Worm (Caenorhabditis elegans) whole organism, L1 larva: Measurements from ENCODE around the gene T04B8.5.

Experiments
- C04F5.9 ChIP-seq: sonication (generic microtip); optimal IDR thresholded peaks from 2 replicates; lab custom pipeline; 2016; ENCODE audit warnings: missing genetic modification characterization, missing compliant biosample characterization
- ama-1 ChIP-seq: fragments of 150-350 bp; optimal IDR thresholded peaks from 2 replicates; lab custom pipeline; 2014
- ceh-8 ChIP-seq: fragments of 200-800 bp; sonication (Bioruptor generic); optimal IDR thresholded peaks from 2 replicates; lab custom pipeline; 2018; ENCODE audit warnings: mild to moderate bottlenecking, missing genetic modification characterization, moderate library complexity, missing compliant biosample characterization
- ceh-82 ChIP-seq, 3 experiments: fragments of 150-350 bp in 1 of 3; sonication (generic microtip) in 2 of 3; optimal IDR thresholded peaks; 2 replicates each; lab custom pipeline; 2014 to 2017; ENCODE audit warnings: missing biosample characterization in 3 of 3, missing genetic modification characterization in 3 of 3
- ceh-88 ChIP-seq: fragments of 200-800 bp; sonication (Bioruptor generic); IDR thresholded peaks from 2 replicates; pipeline ENCODE4 v1.3.6; 2022; ENCODE audit warnings: missing genetic modification characterization, missing compliant biosample characterization
- dpl-1 ChIP-seq, 3 experiments: fragments of 150-350 bp in 2 of 3; sonication (generic microtip) in 1 of 3; optimal IDR thresholded peaks; 2 replicates each; lab custom pipeline; 2014 to 2017; ENCODE audit warnings: missing biosample characterization in 3 of 3, missing genetic modification characterization in 3 of 3, missing genetic modification reagents in 3 of 3
- dsc-1 ChIP-seq: sonication (generic microtip); optimal IDR thresholded peaks from 2 replicates; lab custom pipeline; 2016; ENCODE audit warnings: mild to moderate bottlenecking, missing genetic modification characterization, missing compliant biosample characterization
- efl-1 ChIP-seq, 4 experiments: fragments of 150-350 bp; optimal IDR thresholded peaks in 3 of 4; peaks in 1 of 4; 1 replicate in 1 of 4; 2 replicates in 3 of 4; lab custom pipeline; 2014; ENCODE audit warnings: missing biosample characterization in 2 of 4, missing genetic modification characterization in 2 of 4, missing genetic modification reagents in 2 of 4
- efl-3 ChIP-seq: fragments of 200-800 bp; sonication (Bioruptor generic); optimal IDR thresholded peaks from 2 replicates; lab custom pipeline; 2018; ENCODE audit warnings: mild to moderate bottlenecking, missing genetic modification characterization, missing compliant biosample characterization
- egl-13 ChIP-seq: sonication (generic microtip); optimal IDR thresholded peaks from 2 replicates; lab custom pipeline; 2016; ENCODE audit warnings: missing genotype, missing genetic modification reagents, missing genetic modification characterization, missing compliant biosample characterization
- egl-27 ChIP-seq, 2 experiments: fragments of 150-350 bp in 1 of 2; sonication (generic microtip); optimal IDR thresholded peaks; 3 replicates each; lab custom pipeline; 2017 to 2018; ENCODE audit warnings: missing biosample characterization in 2 of 2, missing genetic modification characterization in 2 of 2, missing genetic modification reagents in 2 of 2
- fkh-4 ChIP-seq: sonication (generic microtip); optimal IDR thresholded peaks from 2 replicates; lab custom pipeline; 2016; ENCODE audit warnings: missing compliant biosample characterization, missing genetic modification characterization, borderline replicate concordance
- fkh-8 ChIP-seq: sonication (generic microtip); optimal IDR thresholded peaks from 2 replicates; lab custom pipeline; 2016; ENCODE audit warnings: mild to moderate bottlenecking, missing genetic modification characterization, missing compliant biosample characterization
- fos-1 ChIP-seq: fragments of 150-350 bp; optimal IDR thresholded peaks from 2 replicates; lab custom pipeline; 2014; ENCODE audit warnings: missing biosample characterization, missing genetic modification characterization
- grh-1 ChIP-seq: fragments of 200-800 bp; sonication (Bioruptor generic); IDR thresholded peaks from 2 replicates; pipeline ENCODE4 v1.3.6; 2022; ENCODE audit warnings: missing genetic modification reagents, missing genetic modification characterization, missing compliant biosample characterization
- hlh-17 ChIP-seq: fragments of 200-800 bp; sonication (Bioruptor generic); optimal IDR thresholded peaks from 2 replicates; lab custom pipeline; 2018; ENCODE audit warnings: missing genetic modification characterization, mild to moderate bottlenecking, missing compliant biosample characterization, moderate library complexity, borderline replicate concordance
- hlh-4 ChIP-seq: sonication (generic microtip); optimal IDR thresholded peaks from 2 replicates; lab custom pipeline; 2016; ENCODE audit warnings: mild to moderate bottlenecking, missing genetic modification characterization, missing compliant biosample characterization
- isw-1 ChIP-seq: fragments of 200-800 bp; sonication (Bioruptor generic); IDR thresholded peaks from 2 replicates; pipeline ENCODE4 v1.3.6; 2022; ENCODE audit warnings: missing genetic modification characterization, missing compliant biosample characterization
- jun-1 ChIP-seq: fragments of 150-350 bp; optimal IDR thresholded peaks from 2 replicates; lab custom pipeline; 2014; ENCODE audit warnings: missing biosample characterization, missing genetic modification reagents, missing genetic modification characterization
- lin-13 ChIP-seq: fragments of 150-350 bp; optimal IDR thresholded peaks from 2 replicates; lab custom pipeline; 2014; ENCODE audit warnings: missing biosample characterization, missing genetic modification reagents, missing genetic modification characterization
- lin-14 ChIP-seq: fragments of 200-800 bp; sonication (Bioruptor generic); optimal IDR thresholded peaks from 2 replicates; lab custom pipeline; 2018; ENCODE audit warnings: mild to moderate bottlenecking, missing genetic modification characterization, moderate library complexity, missing compliant biosample characterization
- lin-15B ChIP-seq: fragments of 150-350 bp; sonication (generic microtip); optimal IDR thresholded peaks from 3 replicates; lab custom pipeline; 2014; ENCODE audit warnings: missing biosample characterization, missing genetic modification characterization
- lin-35 ChIP-seq, 2 experiments: fragments of 150-350 bp; optimal IDR thresholded peaks; 2 replicates each; lab custom pipeline; 2014; ENCODE audit warnings: missing biosample characterization in 2 of 2, missing genetic modification characterization in 2 of 2, missing genetic modification reagents in 2 of 2
- lin-39 ChIP-seq: fragments of 150-350 bp; optimal IDR thresholded peaks from 2 replicates; lab custom pipeline; 2014; ENCODE audit warnings: missing biosample characterization, missing genetic modification reagents, missing genetic modification characterization
- lir-3 ChIP-seq: sonication (generic microtip); optimal IDR thresholded peaks from 2 replicates; lab custom pipeline; 2016; ENCODE audit warnings: mild to moderate bottlenecking, missing genetic modification characterization, moderate library complexity, missing compliant biosample characterization; ENCODE audit not compliant: poor library complexity
- lsy-2 ChIP-seq, 2 experiments: fragments of 150-350 bp; optimal IDR thresholded peaks; 2 replicates each; lab custom pipeline; 2014; ENCODE audit warnings: missing biosample characterization in 2 of 2, missing genetic modification characterization in 2 of 2
- mab-9 ChIP-seq: fragments of 200-800 bp; sonication (Bioruptor generic); IDR thresholded peaks from 2 replicates; pipeline ENCODE4 v1.3.6; 2022; ENCODE audit warnings: missing genetic modification reagents, missing genetic modification characterization, missing compliant biosample characterization
- mdl-1 ChIP-seq, 2 experiments: fragments of 150-350 bp; optimal IDR thresholded peaks; 2 replicates each; lab custom pipeline; 2014 to 2017; ENCODE audit warnings: missing biosample characterization in 2 of 2, missing genetic modification characterization in 2 of 2, inconsistent platforms in 1 of 2
- mep-1 ChIP-seq: fragments of 150-350 bp; optimal IDR thresholded peaks from 2 replicates; lab custom pipeline; 2014; ENCODE audit warnings: missing biosample characterization, missing genetic modification characterization
- nhr-11 ChIP-seq: fragments of 150-350 bp; optimal IDR thresholded peaks from 2 replicates; lab custom pipeline; 2014; ENCODE audit warnings: missing biosample characterization, missing genetic modification characterization
- nhr-19 ChIP-seq: fragments of 200-800 bp; sonication (Bioruptor generic); conservative IDR thresholded peaks from 2 replicates; pipeline ENCODE4 v1.3.6; 2022; ENCODE audit warnings: missing genetic modification characterization, missing compliant biosample characterization
- nhr-20 ChIP-seq: sonication (generic microtip); optimal IDR thresholded peaks from 2 replicates; lab custom pipeline; 2016; ENCODE audit warnings: mild to moderate bottlenecking, missing genetic modification characterization, missing compliant biosample characterization
- nhr-28 ChIP-seq: fragments of 150-350 bp; optimal IDR thresholded peaks from 2 replicates; lab custom pipeline; 2014; ENCODE audit warnings: missing biosample characterization, missing genetic modification characterization
- nhr-47 ChIP-seq: sonication (generic microtip); optimal IDR thresholded peaks from 2 replicates; lab custom pipeline; 2016; ENCODE audit warnings: mild to moderate bottlenecking, missing genetic modification characterization, moderate library complexity, missing compliant biosample characterization
- nhr-71 ChIP-seq: sonication (generic microtip); optimal IDR thresholded peaks from 2 replicates; lab custom pipeline; 2016; ENCODE audit warnings: mild to moderate bottlenecking, missing genetic modification characterization, moderate library complexity, missing compliant biosample characterization
- nhr-76 ChIP-seq: sonication (generic microtip); optimal IDR thresholded peaks from 2 replicates; lab custom pipeline; 2017; ENCODE audit warnings: missing biosample characterization, missing genetic modification characterization
- nhr-85 ChIP-seq: sonication (generic microtip); peaks from one replicate; lab custom pipeline; 2016; ENCODE audit warnings: missing genetic modification characterization, inconsistent platforms, missing compliant biosample characterization
- pax-3 ChIP-seq: fragments of 200-800 bp; sonication (Bioruptor generic); optimal IDR thresholded peaks from 2 replicates; lab custom pipeline; 2018; ENCODE audit warnings: mild to moderate bottlenecking, missing genetic modification characterization, moderate library complexity, missing compliant biosample characterization
- rnt-1 ChIP-seq: sonication (generic microtip); optimal IDR thresholded peaks from 2 replicates; lab custom pipeline; 2016; ENCODE audit warnings: mild to moderate bottlenecking, missing genetic modification characterization, moderate library complexity, missing compliant biosample characterization
- skn-1 ChIP-seq: fragments of 150-350 bp; optimal IDR thresholded peaks from 2 replicates; lab custom pipeline; 2014; ENCODE audit warnings: missing biosample characterization, missing genetic modification characterization
- snu-23 ChIP-seq: sonication (generic microtip); optimal IDR thresholded peaks from 2 replicates; lab custom pipeline; 2016; ENCODE audit warnings: missing genetic modification characterization, missing compliant biosample characterization
- swsn-7 ChIP-seq: sonication (generic microtip); optimal IDR thresholded peaks from 2 replicates; lab custom pipeline; 2016; ENCODE audit warnings: missing genetic modification characterization, missing compliant biosample characterization
- tbx-2 ChIP-seq: sonication (generic microtip); optimal IDR thresholded peaks from 2 replicates; lab custom pipeline; 2016; ENCODE audit warnings: missing genetic modification characterization, missing compliant biosample characterization
- unc-86 ChIP-seq: sonication (generic microtip); optimal IDR thresholded peaks from 2 replicates; lab custom pipeline; 2016; ENCODE audit warnings: missing genetic modification characterization, missing compliant biosample characterization
- unc-98 ChIP-seq: fragments of 200-800 bp; sonication (Bioruptor generic); IDR thresholded peaks from 2 replicates; pipeline ENCODE4 v1.3.6; 2022; ENCODE audit warnings: missing genetic modification characterization, missing compliant biosample characterization
- xbp-1 ChIP-seq: sonication (generic microtip); optimal IDR thresholded peaks from 2 replicates; lab custom pipeline; 2016; ENCODE audit warnings: missing genetic modification characterization, missing compliant biosample characterization
- ztf-4 ChIP-seq: fragments of 150-350 bp; optimal IDR thresholded peaks from 2 replicates; lab custom pipeline; 2014; ENCODE audit warnings: missing biosample characterization, missing genetic modification characterization

Gene T04B8.5

DNA sequence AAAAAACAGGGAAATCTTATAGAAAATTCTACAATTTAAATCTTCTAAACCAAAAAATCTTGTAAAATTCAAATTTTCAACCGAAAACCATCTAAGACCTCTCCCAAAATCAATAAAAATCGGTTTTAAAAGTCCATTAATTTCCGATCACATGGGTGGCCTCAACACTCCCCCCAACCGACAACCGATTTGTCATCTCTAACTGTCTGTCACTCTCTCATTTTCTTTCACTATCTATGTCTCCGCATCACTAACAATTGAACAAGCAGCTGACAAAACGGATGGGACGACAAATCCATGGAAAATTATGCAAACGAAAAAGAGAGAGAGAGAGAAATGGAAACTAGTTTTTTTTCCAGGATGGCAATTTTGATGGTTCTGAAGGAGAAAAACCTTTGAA is 21.4 kb downstream of the T04B8.5 start (continued):
- TF ChIP-seq lin-14: peak; percentile 94
- TF ChIP-seq dsc-1 (tag; lab: Kevin White, UChicago): peak; percentile 21
- TF ChIP-seq C04F5.9 (tag; lab: Kevin White, UChicago): no peak
- no peak for TF ChIP-seq hlh-17 (GFP tag; lab: Kevin White, UChicago)
- TF ChIP-seq ceh-88 (GFP tag; lab: Robert Waterston, UW): no peak

DNA sequence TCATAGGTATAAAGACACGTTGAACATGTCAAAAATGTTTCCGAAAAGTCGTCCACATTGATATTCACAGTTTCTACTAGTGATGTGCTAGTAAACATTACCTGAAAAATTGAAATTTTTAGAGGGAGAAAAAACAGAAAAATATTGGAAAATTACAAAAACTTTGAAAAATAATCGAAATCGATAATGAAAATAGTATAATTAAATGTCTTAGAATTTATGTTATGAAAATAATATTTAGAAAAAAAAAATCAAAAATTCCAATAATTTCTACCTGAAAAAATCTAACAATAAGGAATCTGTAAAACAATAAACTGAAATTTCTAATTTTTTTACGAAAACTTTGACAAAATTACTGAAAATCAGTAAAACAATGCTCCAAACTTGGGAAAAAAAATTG is 22.3 kb downstream of the T04B8.5 start, which contains the start of gene nhl-3:
Gene nhl-3 (minus strand): TSS at position 101 of the 400 bp plus-strand sequence.
- no peak for TF ChIP-seq nhr-28 (tag; lab: Kevin White, UChicago)
- TF ChIP-seq nhr-85 (tag; lab: Kevin White, UChicago): no peak
- TF ChIP-seq ceh-8: no peak
- TF ChIP-seq fos-1: no peak
- no peak for TF ChIP-seq egl-27 (tag; optimal IDR thresholded peaks at IDR 0.05; lab: Kevin White, UChicago)
- no peak for TF ChIP-seq fkh-4
- no peak for TF ChIP-seq ztf-4
- TF ChIP-seq lin-14: no peak
- no peak for TF ChIP-seq grh-1 (GFP tag; lab: Robert Waterston, UW)
- TF ChIP-seq unc-98 (GFP tag; lab: Robert Waterston, UW): no peak
- no peak for TF ChIP-seq lin-15B (tag; lab: Kevin White, UChicago)

DNA sequence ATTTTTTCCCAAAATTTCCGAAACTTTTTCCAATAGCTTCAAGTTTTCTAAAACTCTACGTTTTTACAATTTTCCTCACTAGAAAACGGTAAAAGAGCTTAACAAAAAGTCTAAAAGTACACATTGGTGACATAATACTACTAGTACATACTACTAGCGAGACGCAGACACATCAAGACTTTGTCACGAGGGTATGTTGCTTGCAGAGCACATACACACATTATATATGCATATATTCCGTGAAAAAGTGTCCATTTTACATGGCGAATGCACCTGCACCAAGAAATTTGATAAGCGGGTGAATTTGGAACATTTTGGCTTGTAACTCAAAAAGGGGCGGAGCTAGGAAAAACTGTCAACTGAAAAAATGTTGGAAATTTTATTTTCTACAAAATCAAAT is 23.0 kb downstream of the T04B8.5 start:
- peak; percentile 91 for TF ChIP-seq unc-86 (tag; lab: Kevin White, UChicago)
- TF ChIP-seq nhr-71: peak; percentile 71
- TF ChIP-seq xbp-1: peak; percentile 34
- peak; percentile 4 for TF ChIP-seq dsc-1 (tag; lab: Kevin White, UChicago)
- TF ChIP-seq isw-1 (GFP tag; lab: Robert Waterston, UW): peak; percentile 15; the same call in 1 of the 2 replicates
- peak; percentile 29 for TF ChIP-seq nhr-20 (tag; lab: Kevin White, UChicago)
- TF ChIP-seq tbx-2 (tag; lab: Kevin White, UChicago): peak; percentile 30
- TF ChIP-seq lin-15B (tag; lab: Kevin White, UChicago): no peak
- TF ChIP-seq mab-9 (GFP tag; lab: Robert Waterston, UW): no peak
- peak in 1 of 2 experiments; percentile 44 for TF ChIP-seq mdl-1 (tag; optimal IDR thresholded peaks at IDR 0.05; lab: Kevin White, UChicago)
- TF ChIP-seq nhr-11 (tag; lab: Kevin White, UChicago): peak; percentile 6
- TF ChIP-seq egl-13: peak; percentile 35
- no peak for TF ChIP-seq ama-1 (lab: Kevin White, UChicago)
- peak; percentile 50 to 54 for TF ChIP-seq lsy-2 (tag; optimal IDR thresholded peaks at IDR 0.05; lab: Kevin White, UChicago)
- no peak for TF ChIP-seq egl-27 (tag; optimal IDR thresholded peaks at IDR 0.05; lab: Kevin White, UChicago)
- peak; percentile 45 for TF ChIP-seq skn-1
- TF ChIP-seq rnt-1 (tag; lab: Kevin White, UChicago): no peak
- TF ChIP-seq jun-1 (tag; lab: Kevin White, UChicago): no peak
- TF ChIP-seq nhr-47: peak; percentile 60
- TF ChIP-seq fkh-8: peak; percentile 78
- peak; percentile 34 for TF ChIP-seq snu-23 (GFP tag; lab: Kevin White, UChicago)
- peak; percentile 26 to 51 for TF ChIP-seq lin-35 (GFP tag; optimal IDR thresholded peaks at IDR 0.05; lab: Kevin White, UChicago)
- TF ChIP-seq nhr-19 (GFP tag; lab: Robert Waterston, UW): peak; percentile 12; the same call in 1 of the 2 replicates
- no peak for TF ChIP-seq efl-3 (GFP tag; lab: Kevin White, UChicago)
- peak in 2 of 3 experiments; percentile 0 to 52 for TF ChIP-seq dpl-1 (GFP tag; optimal IDR thresholded peaks at IDR 0.05; lab: Kevin White, UChicago)
- peak; percentile 71 for TF ChIP-seq lin-14
- no peak for TF ChIP-seq hlh-17 (GFP tag; lab: Kevin White, UChicago)
- TF ChIP-seq hlh-4: no peak
- peak; percentile 31 for TF ChIP-seq lir-3
- no peak for TF ChIP-seq ztf-4
- peak; percentile 38 for TF ChIP-seq lin-13
- TF ChIP-seq efl-1 (optimal IDR thresholded peaks at IDR 0.05; lab: Kevin White, UChicago): peak; percentile 53 to 57
- TF ChIP-seq efl-1 (GFP tag; optimal IDR thresholded peaks at IDR 0.05 in 1 of 2; lab: Kevin White, UChicago): peak; percentile 39 to 93
- TF ChIP-seq pax-3 (tag; lab: Kevin White, UChicago): no peak
- peak in 2 of 3 experiments; percentile 4 to 36 for TF ChIP-seq ceh-82 (tag; optimal IDR thresholded peaks at IDR 0.05; lab: Kevin White, UChicago)
- TF ChIP-seq swsn-7 (tag; lab: Kevin White, UChicago): peak; percentile 49
- peak; percentile 51 for TF ChIP-seq mep-1
- TF ChIP-seq lin-39: no peak
- no peak for TF ChIP-seq nhr-76 (tag; lab: Kevin White, UChicago)
